Worm (Caenorhabditis elegans) whole organism, late embryonic: ENCODE results near the gene Y73C8B.2.

ENCODE experiments used
- C08G9.2 ChIP-seq: sonication (generic microtip); optimal IDR thresholded peaks from 2 replicates; lab custom pipeline; 2016; ENCODE audit warnings: mild to moderate bottlenecking, missing genetic modification characterization, moderate library complexity, missing compliant biosample characterization
- C38D4.7 ChIP-seq: fragments of 200-800 bp; sonication (Bioruptor generic); optimal IDR thresholded peaks from 2 replicates; lab custom pipeline; 2018; ENCODE audit warnings: mild to moderate bottlenecking, missing genetic modification characterization, moderate library complexity, missing compliant biosample characterization
- F13H6.1 ChIP-seq: sonication (generic microtip); optimal IDR thresholded peaks from 2 replicates; lab custom pipeline; 2016; ENCODE audit warnings: missing genetic modification characterization, missing compliant biosample characterization
- ceh-19 ChIP-seq: fragments of 200-800 bp; sonication (Bioruptor generic); optimal IDR thresholded peaks from 2 replicates; lab custom pipeline; 2018; ENCODE audit warnings: mild to moderate bottlenecking, missing genetic modification characterization, missing compliant biosample characterization
- ceh-2 ChIP-seq: sonication (generic microtip); optimal IDR thresholded peaks from 2 replicates; lab custom pipeline; 2016; ENCODE audit warnings: missing genotype, missing genetic modification characterization, missing compliant biosample characterization
- ceh-30 ChIP-seq: fragments of 150-350 bp; optimal IDR thresholded peaks from 2 replicates; lab custom pipeline; 2014; ENCODE audit warnings: missing biosample characterization, missing genetic modification characterization
- ceh-31 ChIP-seq: sonication (generic microtip); optimal IDR thresholded peaks from 2 replicates; lab custom pipeline; 2016; ENCODE audit warnings: missing genetic modification characterization, missing compliant biosample characterization
- ceh-45 ChIP-seq: fragments of 200-800 bp; sonication (Bioruptor generic); IDR thresholded peaks from 2 replicates; pipeline ENCODE4 v1.3.6; 2022; ENCODE audit warnings: missing genetic modification reagents, missing genetic modification characterization, missing compliant biosample characterization
- che-1 ChIP-seq: sonication (generic microtip); optimal IDR thresholded peaks from 2 replicates; lab custom pipeline; 2016; ENCODE audit warnings: mild to moderate bottlenecking, missing genetic modification characterization, missing compliant biosample characterization
- dve-1 ChIP-seq: sonication (generic microtip); optimal IDR thresholded peaks from 2 replicates; lab custom pipeline; 2017; ENCODE audit warnings: antibody characterized with exemption, mild to moderate bottlenecking, missing genetic modification characterization, missing compliant biosample characterization
- elt-2 ChIP-seq: sonication (generic microtip); optimal IDR thresholded peaks from 2 replicates; lab custom pipeline; 2016; ENCODE audit warnings: missing genetic modification reagents, missing genetic modification characterization, missing compliant biosample characterization
- ets-4 ChIP-seq: sonication (generic microtip); optimal IDR thresholded peaks from 2 replicates; lab custom pipeline; 2016; ENCODE audit warnings: missing genetic modification characterization, missing compliant biosample characterization
- fkh-10 ChIP-seq: fragments of 150-350 bp; optimal IDR thresholded peaks from 2 replicates; lab custom pipeline; 2014; ENCODE audit warnings: missing biosample characterization, missing genetic modification reagents, missing genetic modification characterization
- gmeb-2 ChIP-seq: sonication (generic microtip); optimal IDR thresholded peaks from 2 replicates; lab custom pipeline; 2016; ENCODE audit warnings: missing genetic modification characterization, inconsistent platforms, missing compliant biosample characterization
- hlh-30 ChIP-seq: sonication (generic microtip); optimal IDR thresholded peaks from 2 replicates; lab custom pipeline; 2017; ENCODE audit warnings: antibody characterized with exemption, missing genetic modification characterization, missing compliant biosample characterization; ENCODE audit not compliant: insufficient read depth
- hlh-6 ChIP-seq: sonication (generic microtip); optimal IDR thresholded peaks from 2 replicates; lab custom pipeline; 2016; ENCODE audit warnings: missing genotype, missing genetic modification characterization, missing compliant biosample characterization
- hlh-8 ChIP-seq: sonication (generic microtip); optimal IDR thresholded peaks from 2 replicates; lab custom pipeline; 2016; ENCODE audit warnings: missing genotype, missing genetic modification characterization, missing compliant biosample characterization
- lim-6 ChIP-seq: sonication (generic microtip); optimal IDR thresholded peaks from 2 replicates; lab custom pipeline; 2016; ENCODE audit warnings: missing genetic modification characterization, missing compliant biosample characterization
- mec-3 ChIP-seq: sonication (generic microtip); optimal IDR thresholded peaks from 2 replicates; lab custom pipeline; 2016; ENCODE audit warnings: borderline replicate concordance, missing genetic modification characterization, missing compliant biosample characterization
- nfya-1 ChIP-seq: sonication (generic microtip); optimal IDR thresholded peaks from 2 replicates; lab custom pipeline; 2017; ENCODE audit warnings: missing genetic modification characterization, mild to moderate bottlenecking, missing compliant biosample characterization, antibody characterized with exemption, moderate library complexity
- npax-4 ChIP-seq: sonication (generic microtip); optimal IDR thresholded peaks from 2 replicates; lab custom pipeline; 2016; ENCODE audit warnings: missing genetic modification characterization, missing compliant biosample characterization
- odd-2 ChIP-seq: sonication (generic microtip); optimal IDR thresholded peaks from 2 replicates; lab custom pipeline; 2017; ENCODE audit warnings: antibody characterized with exemption, mild to moderate bottlenecking, missing genetic modification characterization, missing compliant biosample characterization
- pag-3 ChIP-seq: sonication (generic microtip); optimal IDR thresholded peaks from 2 replicates; lab custom pipeline; 2016; ENCODE audit warnings: missing compliant biosample characterization, missing genetic modification characterization, borderline replicate concordance
- pat-9 ChIP-seq: fragments of 200-800 bp; sonication (Bioruptor generic); optimal IDR thresholded peaks from 2 replicates; lab custom pipeline; 2018; ENCODE audit warnings: mild to moderate bottlenecking, missing genetic modification characterization, moderate library complexity, missing compliant biosample characterization
- pax-1 ChIP-seq: fragments of 150-350 bp; optimal IDR thresholded peaks from 2 replicates; lab custom pipeline; 2014; ENCODE audit warnings: missing biosample characterization, missing genetic modification characterization
- pqm-1 ChIP-seq: sonication (generic microtip); optimal IDR thresholded peaks from 2 replicates; lab custom pipeline; 2016; ENCODE audit warnings: missing genetic modification characterization, missing compliant biosample characterization
- sdc-2 ChIP-seq: sonication (generic microtip); optimal IDR thresholded peaks from 2 replicates; lab custom pipeline; 2016; ENCODE audit warnings: missing genotype, missing genetic modification characterization, missing compliant biosample characterization
- syd-9 ChIP-seq: sonication (generic microtip); optimal IDR thresholded peaks from 2 replicates; lab custom pipeline; 2016; ENCODE audit warnings: mild to moderate bottlenecking, missing genetic modification characterization, moderate library complexity, missing compliant biosample characterization
- tbx-2 ChIP-seq: sonication (generic microtip); optimal IDR thresholded peaks from 2 replicates; lab custom pipeline; 2016; ENCODE audit warnings: missing genetic modification characterization, missing compliant biosample characterization
- tbx-7 ChIP-seq: sonication (generic microtip); optimal IDR thresholded peaks from 2 replicates; lab custom pipeline; 2016; ENCODE audit warnings: missing genotype, missing genetic modification characterization, missing compliant biosample characterization
- ttx-3 ChIP-seq: sonication (generic microtip); optimal IDR thresholded peaks from 2 replicates; lab custom pipeline; 2016; ENCODE audit warnings: missing genetic modification reagents, missing genetic modification characterization, missing compliant biosample characterization

Y73C8B.2 gene

DNA sequence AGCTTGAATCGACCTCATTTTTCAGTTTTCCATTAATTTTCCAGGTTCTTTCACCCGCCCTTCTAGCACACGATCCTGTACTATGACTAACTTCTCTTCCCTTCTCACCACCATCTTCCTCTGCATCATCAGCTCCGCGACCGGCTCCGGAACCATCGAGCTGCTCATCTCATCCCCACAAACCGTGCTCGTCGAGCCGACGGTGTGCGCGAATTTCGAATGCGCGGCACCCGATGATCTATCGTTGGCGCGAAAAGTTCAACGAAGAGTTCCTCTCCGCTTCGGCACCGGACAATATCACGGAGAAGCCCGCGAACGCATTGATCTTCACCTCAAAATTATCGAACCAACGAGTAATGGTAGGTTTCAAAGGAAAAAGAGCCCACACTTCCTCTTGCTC lies 15.3 kb upstream of the Y73C8B.2 start, which contains the start of gene apx-1:
TSS of gene apx-1 (plus strand) at position 50 of the 400 bp plus-strand sequence.
- TF ChIP-seq npax-4 (tag; lab: Kevin White, UChicago) = no peak
- no peak for TF ChIP-seq ceh-31 (tag; lab: Kevin White, UChicago)
- no peak for TF ChIP-seq syd-9 (tag; lab: Kevin White, UChicago)

ce11 chrV:3208940-3209339 lies 14.1 kb upstream of the Y73C8B.2 start:
- no peak for TF ChIP-seq ceh-45 (GFP tag; lab: Robert Waterston, UW)
- TF ChIP-seq pag-3 (tag; lab: Kevin White, UChicago) = no peak
- no peak for TF ChIP-seq dve-1 (tag; lab: Kevin White, UChicago)
- TF ChIP-seq mec-3 (tag; lab: Kevin White, UChicago) = no peak
- no peak for TF ChIP-seq tbx-2 (tag; lab: Kevin White, UChicago)
- no peak for TF ChIP-seq sdc-2 (tag; lab: Kevin White, UChicago)

- TF ChIP-seq elt-2 (tag; lab: Kevin White, UChicago) = no peak
- no peak for TF ChIP-seq lim-6 (tag; lab: Kevin White, UChicago)
- no peak for TF ChIP-seq gmeb-2 (tag; lab: Kevin White, UChicago)
- TF ChIP-seq hlh-6 (tag; lab: Kevin White, UChicago) = no peak
Observed at ce11 chrV:3204433-3204832, 9.6 kb upstream of the Y73C8B.2 start.

DNA sequence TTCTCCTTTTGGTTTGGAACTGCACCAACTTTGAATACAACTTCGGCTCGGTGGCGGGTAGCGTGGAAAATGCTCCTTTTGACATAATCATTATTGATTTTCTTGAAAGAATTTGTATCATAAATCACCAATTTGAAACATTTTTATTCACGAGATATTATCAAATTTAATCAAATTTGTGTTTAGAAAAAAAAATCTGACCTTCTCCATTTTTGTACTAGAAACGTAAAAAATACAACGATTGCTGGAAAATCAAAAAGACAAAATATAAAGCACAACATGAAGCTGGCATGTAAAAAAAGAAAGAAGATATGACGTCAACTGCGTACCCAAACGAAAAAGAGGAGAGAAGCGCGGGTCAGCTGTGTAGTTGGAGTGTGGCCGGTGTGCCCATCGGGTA lies 5.5 kb upstream of the Y73C8B.2 start, which contains the start of gene K08D9.4:
TSS of gene K08D9.4 (minus strand) at position 101 of the 400 bp plus-strand sequence.
- no peak for TF ChIP-seq ceh-19 (GFP tag; lab: Kevin White, UChicago)

- no peak for TF ChIP-seq ceh-2
- no peak for TF ChIP-seq tbx-7 (tag; lab: Kevin White, UChicago)
- no peak for TF ChIP-seq lim-6 (tag; lab: Kevin White, UChicago)
- no peak for TF ChIP-seq F13H6.1 (tag; lab: Kevin White, UChicago)
- TF ChIP-seq odd-2 (tag; lab: Kevin White, UChicago) = no peak
- TF ChIP-seq fkh-10 (GFP tag; lab: Kevin White, UChicago) = no peak
Observed at ce11 chrV:3196832-3197329, 2.1 kb upstream of the Y73C8B.2 start, which contains the start of the genes Y73C8B.1 and Y73C8B.5. TSS of gene Y73C8B.1 (minus strand) at chrV:3196882. TSS of gene Y73C8B.5 (plus strand) at chrV:3197268.

- TF ChIP-seq lim-6 (tag; lab: Kevin White, UChicago) (no peak), hlh-8 (tag; lab: Kevin White, UChicago) (no peak), ceh-2 (no peak), nfya-1 (tag; lab: Kevin White, UChicago) (peak; percentile 89)
- TF ChIP-seq, all 69 proteins: peak for 1
Observed at ce11 chrV:3195814-3196213, 1.0 kb upstream of the Y73C8B.2 start.

- TF ChIP-seq pag-3 (tag; lab: Kevin White, UChicago) (no peak), elt-2 (tag; lab: Kevin White, UChicago) (peak; percentile 74), ceh-30 (tag; lab: Kevin White, UChicago) (peak; percentile 90), C08G9.2 (tag; lab: Kevin White, UChicago) (no peak)
Observed at ce11 chrV:3193091-3193608, 1.7 kb downstream of the Y73C8B.2 start, which contains the start of the genes Y73C8B.3 and Y73C8B.9. TSS of gene Y73C8B.3 (minus strand) at chrV:3193237. TSS of gene Y73C8B.9 (plus strand) at chrV:3193558.

ce11 chrV:3188043-3188442 lies 6.8 kb downstream of the Y73C8B.2 start, which contains the start of gene lag-2:
TSS of gene lag-2 (plus strand) at chrV:3188343.
- TF ChIP-seq C38D4.7 (GFP tag; lab: Kevin White, UChicago) (no peak), hlh-30 (no peak), pqm-1 (no peak), ceh-2 (no peak), pat-9 (tag; lab: Kevin White, UChicago) (no peak), ets-4 (tag; lab: Kevin White, UChicago) (no peak), dve-1 (tag; lab: Kevin White, UChicago) (no peak), hlh-6 (tag; lab: Kevin White, UChicago) (no peak), pax-1 (no peak), nfya-1 (tag; lab: Kevin White, UChicago) (no peak), odd-2 (tag; lab: Kevin White, UChicago) (no peak), ttx-3 (tag; lab: Kevin White, UChicago) (no peak), che-1 (no peak)
